Worm (Caenorhabditis elegans) whole organism, L3 larva: ENCODE measurements around the gene F47B8.2.

ENCODE experiments used
- ama-1 ChIP-seq: fragments of 150-350 bp; optimal IDR thresholded peaks from 2 replicates; lab custom pipeline; 2018
- ceh-82 ChIP-seq: fragments of 150-350 bp; optimal IDR thresholded peaks from 2 replicates; lab custom pipeline; 2014; ENCODE audit warnings: missing biosample characterization, missing genetic modification characterization
- eor-1 ChIP-seq, 2 experiments: fragments of 150-350 bp; optimal IDR thresholded peaks; 2 replicates each; lab custom pipeline; 2014 to 2018; ENCODE audit warnings: missing biosample characterization in 2 of 2, missing genetic modification characterization in 2 of 2
- fkh-10 ChIP-seq: sonication (generic microtip); optimal IDR thresholded peaks from 2 replicates; lab custom pipeline; 2017; ENCODE audit warnings: missing biosample characterization, missing genetic modification reagents, missing genetic modification characterization
- fos-1 ChIP-seq: fragments of 150-350 bp; optimal IDR thresholded peaks from 2 replicates; lab custom pipeline; 2014; ENCODE audit warnings: missing biosample characterization, missing genetic modification characterization
- lin-39 ChIP-seq: fragments of 150-350 bp; optimal IDR thresholded peaks from 2 replicates; lab custom pipeline; 2018; ENCODE audit warnings: missing biosample characterization, missing genetic modification reagents, missing genetic modification characterization
- nhr-12 ChIP-seq: fragments of 150-350 bp; optimal IDR thresholded peaks from 2 replicates; lab custom pipeline; 2014; ENCODE audit warnings: missing biosample characterization, missing genetic modification characterization
- nhr-237 ChIP-seq: fragments of 150-350 bp; optimal IDR thresholded peaks from 2 replicates; lab custom pipeline; 2014; ENCODE audit warnings: missing biosample characterization, missing genetic modification characterization
- snpc-4 ChIP-seq: fragments of 150-350 bp; optimal IDR thresholded peaks from 2 replicates; lab custom pipeline; 2014; ENCODE audit warnings: missing biosample characterization, missing genetic modification characterization
- unc-39 ChIP-seq: sonication (generic microtip); optimal IDR thresholded peaks from 4 replicates; lab custom pipeline; 2017; ENCODE audit warnings: missing biosample characterization, missing genetic modification characterization
- unc-62 ChIP-seq: fragments of 150-350 bp; sonication (generic microtip); optimal IDR thresholded peaks from 4 replicates; lab custom pipeline; 2014; ENCODE audit warnings: missing biosample characterization, missing genetic modification reagents, missing genetic modification characterization

DNA sequence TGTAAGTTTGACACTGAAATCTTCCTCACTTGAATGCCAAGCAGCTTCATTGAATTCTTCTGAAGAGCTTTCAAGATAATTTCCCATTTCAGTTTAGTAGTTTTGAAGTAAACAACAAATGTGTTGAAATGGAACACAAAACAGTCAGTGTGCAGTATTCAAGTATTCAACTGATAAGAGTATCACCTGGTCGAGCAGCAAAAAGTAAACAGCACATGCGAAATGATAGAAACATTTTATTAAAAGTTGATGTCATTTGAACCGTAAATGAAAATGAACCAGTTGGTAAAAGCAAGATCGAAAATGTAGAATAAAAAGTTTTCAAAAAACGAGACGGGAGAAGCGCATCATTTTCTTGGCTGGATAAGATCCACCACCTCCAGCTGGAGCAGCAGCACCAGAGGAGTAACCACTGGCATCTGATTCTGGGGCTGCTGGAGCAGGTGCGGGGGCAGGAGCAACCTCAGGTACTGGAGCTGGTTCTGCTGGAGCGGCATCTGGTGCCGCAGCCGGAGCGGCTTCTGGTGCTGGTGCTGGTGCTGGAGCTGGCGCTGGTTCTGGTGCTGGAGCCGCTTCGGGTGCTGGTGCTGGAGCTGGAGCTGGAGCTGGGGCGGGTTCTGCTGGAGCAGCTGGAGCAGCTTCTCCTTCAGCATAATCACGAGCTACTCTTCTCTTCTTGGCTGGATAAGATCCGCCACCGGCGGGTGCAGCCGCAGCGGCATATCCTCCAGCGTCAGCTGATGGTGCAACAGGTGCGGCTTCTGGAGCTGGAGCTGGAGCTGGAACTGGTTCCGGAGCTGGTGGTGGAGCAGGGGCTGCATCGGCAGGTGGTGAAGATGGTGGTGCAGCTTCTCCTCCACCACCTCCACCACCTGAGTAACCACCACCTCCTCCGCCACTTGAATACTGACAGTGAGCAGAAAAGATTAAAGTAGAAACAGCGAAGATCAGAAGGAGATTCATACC, 8.4 kb upstream of the F47B8.2 start, which contains the start of the genes F47B8.4 and F47B8.18:
- TF ChIP-seq nhr-12 (tag; lab: Kevin White, UChicago) (no peak), snpc-4 (no peak), ceh-82 (no peak), nhr-237 (tag; lab: Kevin White, UChicago) (no peak), lin-39 (tag; lab: Kevin White, UChicago) (no peak), fos-1 (tag; lab: Kevin White, UChicago) (no peak), unc-39 (tag; lab: Kevin White, UChicago) (no peak), eor-1 (tag; optimal IDR thresholded peaks at IDR 0.05; lab: Kevin White, UChicago) (no peak), fkh-10 (GFP tag; lab: Kevin White, UChicago) (no peak), ama-1 (lab: Kevin White, UChicago) (no peak), unc-62 (no peak)
